Worm (Caenorhabditis elegans): ENCODE data around the gene mdt-22.

DNA sequence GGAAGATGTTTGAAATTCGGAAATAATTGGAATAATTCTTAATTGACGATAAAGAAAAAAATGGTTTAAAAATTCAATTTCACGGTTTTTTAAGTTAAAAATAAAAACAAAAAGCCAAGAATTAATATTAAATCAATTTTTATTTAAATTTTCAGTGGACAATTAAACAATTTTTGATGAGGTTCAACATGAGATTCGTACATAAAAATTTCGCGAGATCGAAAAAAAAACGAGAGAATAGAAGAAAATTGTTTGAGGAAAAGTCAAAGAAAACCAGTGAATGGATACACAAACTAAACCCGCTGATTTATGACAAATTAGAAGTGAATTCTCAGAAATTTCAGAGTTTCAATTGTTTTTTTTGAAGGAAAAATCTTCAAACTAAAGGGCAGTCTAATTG is 31.0 kb upstream of the mdt-22 start, which contains the start of gene F54B3.2:
- TF ChIP-seq scrt-1 (GFP tag; IDR thresholded peaks at IDR 0.05), result no peak
- no peak for TF ChIP-seq tra-4 (tag; optimal IDR thresholded peaks at IDR 0.05)
- no peak for TF ChIP-seq hmbx-1 (tag; optimal IDR thresholded peaks at IDR 0.05)
- no peak for TF ChIP-seq B0310.2 (tag; optimal IDR thresholded peaks at IDR 0.05)
- TF ChIP-seq ama-1 (optimal IDR thresholded peaks at IDR 0.05), result no peak
- TF ChIP-seq hmg-4 (GFP tag; optimal IDR thresholded peaks at IDR 0.05), result no peak
- no peak for TF ChIP-seq pes-1 (GFP tag; IDR thresholded peaks at IDR 0.05)
- no peak for TF ChIP-seq ceh-36 (tag; optimal IDR thresholded peaks at IDR 0.05)
- TF ChIP-seq aly-1 (tag; optimal IDR thresholded peaks at IDR 0.05), result no peak
- no peak for TF ChIP-seq flt-1 (GFP tag; IDR thresholded peaks at IDR 0.05)
- no peak for TF ChIP-seq sea-1 (GFP tag; conservative IDR thresholded peaks at IDR 0.05)
- no peak for TF ChIP-seq hnd-1 (tag; optimal IDR thresholded peaks at IDR 0.05)
- no peak for TF ChIP-seq tbx-37 (GFP tag; conservative IDR thresholded peaks at IDR 0.05)

All from whole organism, early embryonic.